Worm (Caenorhabditis elegans) whole organism, L4/young adult: ENCODE results near the gene lin-49.

ENCODE experiments used
- W03F9.2 ChIP-seq: fragments of 150-350 bp; optimal IDR thresholded peaks from 2 replicates; lab custom pipeline; 2014; ENCODE audit warnings: missing biosample characterization, missing genetic modification characterization
- him-1 ChIP-seq: sonication (generic microtip); optimal IDR thresholded peaks from 2 replicates; lab custom pipeline; 2016; ENCODE audit warnings: missing genotype, missing genetic modification reagents, missing genetic modification characterization, missing compliant biosample characterization

ce11 chrIV:8673733-8674375 is 53.4 kb downstream of the lin-49 start:
- no peak for TF ChIP-seq W03F9.2 (tag; lab: Kevin White, UChicago)
- no peak for TF ChIP-seq him-1 (tag; lab: Kevin White, UChicago)
